Worm (Caenorhabditis elegans) whole organism, late embryonic: ENCODE results near the gene nac-2.
A peak's percentile ranks its signal among the peaks of the same experiment; 100 is the strongest.

ENCODE experiments used
- C38D4.7 ChIP-seq: fragments of 200-800 bp; sonication (Bioruptor generic); optimal IDR thresholded peaks from 2 replicates; lab custom pipeline; 2018; ENCODE audit warnings: mild to moderate bottlenecking, missing genetic modification characterization, moderate library complexity, missing compliant biosample characterization
- K02D7.2 ChIP-seq: sonication (generic microtip); optimal IDR thresholded peaks from 2 replicates; lab custom pipeline; 2017; ENCODE audit warnings: mild to moderate bottlenecking, missing genetic modification characterization, missing compliant biosample characterization
- K09A11.1 ChIP-seq: sonication (generic microtip); optimal IDR thresholded peaks from 2 replicates; lab custom pipeline; 2017; ENCODE audit warnings: antibody characterized with exemption, mild to moderate bottlenecking, missing genetic modification characterization, missing compliant biosample characterization; ENCODE audit not compliant: insufficient read depth
- ceh-18 ChIP-seq: sonication (generic microtip); optimal IDR thresholded peaks from 2 replicates; lab custom pipeline; 2016; ENCODE audit warnings: missing genetic modification characterization, missing compliant biosample characterization
- ceh-2 ChIP-seq: sonication (generic microtip); optimal IDR thresholded peaks from 2 replicates; lab custom pipeline; 2016; ENCODE audit warnings: missing genotype, missing genetic modification characterization, missing compliant biosample characterization
- ceh-22 ChIP-seq: sonication (generic microtip); optimal IDR thresholded peaks from 2 replicates; lab custom pipeline; 2017; ENCODE audit warnings: missing biosample characterization, missing genetic modification characterization
- ceh-30 ChIP-seq: fragments of 150-350 bp; optimal IDR thresholded peaks from 2 replicates; lab custom pipeline; 2014; ENCODE audit warnings: missing biosample characterization, missing genetic modification characterization
- ceh-34 ChIP-seq: sonication (generic microtip); optimal IDR thresholded peaks from 2 replicates; lab custom pipeline; 2016; ENCODE audit warnings: mild to moderate bottlenecking, missing genetic modification characterization, missing compliant biosample characterization
- ceh-45 ChIP-seq: fragments of 200-800 bp; sonication (Bioruptor generic); IDR thresholded peaks from 2 replicates; pipeline ENCODE4 v1.3.6; 2022; ENCODE audit warnings: missing genetic modification reagents, missing genetic modification characterization, missing compliant biosample characterization
- ceh-6 ChIP-seq: fragments of 200-800 bp; sonication (Bioruptor generic); optimal IDR thresholded peaks from 2 replicates; lab custom pipeline; 2018; ENCODE audit warnings: mild to moderate bottlenecking, missing genetic modification characterization, missing compliant biosample characterization
- ceh-9 ChIP-seq: sonication (generic microtip); optimal IDR thresholded peaks from 2 replicates; lab custom pipeline; 2016; ENCODE audit warnings: mild to moderate bottlenecking, missing genetic modification characterization, inconsistent platforms, missing compliant biosample characterization
- che-1 ChIP-seq: sonication (generic microtip); optimal IDR thresholded peaks from 2 replicates; lab custom pipeline; 2016; ENCODE audit warnings: mild to moderate bottlenecking, missing genetic modification characterization, missing compliant biosample characterization
- dmd-4 ChIP-seq: sonication (generic microtip); optimal IDR thresholded peaks from 2 replicates; lab custom pipeline; 2016; ENCODE audit warnings: borderline replicate concordance, missing genetic modification characterization, missing compliant biosample characterization
- dve-1 ChIP-seq: sonication (generic microtip); optimal IDR thresholded peaks from 2 replicates; lab custom pipeline; 2017; ENCODE audit warnings: antibody characterized with exemption, mild to moderate bottlenecking, missing genetic modification characterization, missing compliant biosample characterization
- elt-2 ChIP-seq: sonication (generic microtip); optimal IDR thresholded peaks from 2 replicates; lab custom pipeline; 2016; ENCODE audit warnings: missing genetic modification reagents, missing genetic modification characterization, missing compliant biosample characterization
- elt-4 ChIP-seq: sonication (generic microtip); optimal IDR thresholded peaks from 2 replicates; lab custom pipeline; 2016; ENCODE audit warnings: missing genetic modification characterization, missing compliant biosample characterization
- ets-4 ChIP-seq: sonication (generic microtip); optimal IDR thresholded peaks from 2 replicates; lab custom pipeline; 2016; ENCODE audit warnings: missing genetic modification characterization, missing compliant biosample characterization
- fax-1 ChIP-seq: sonication (generic microtip); optimal IDR thresholded peaks from 2 replicates; lab custom pipeline; 2016; ENCODE audit warnings: missing genotype, missing genetic modification characterization, missing compliant biosample characterization
- fkh-10 ChIP-seq: fragments of 150-350 bp; optimal IDR thresholded peaks from 2 replicates; lab custom pipeline; 2014; ENCODE audit warnings: missing biosample characterization, missing genetic modification reagents, missing genetic modification characterization
- fkh-6 ChIP-seq: sonication (generic microtip); optimal IDR thresholded peaks from 2 replicates; lab custom pipeline; 2016; ENCODE audit warnings: missing genetic modification characterization, missing compliant biosample characterization
- gmeb-2 ChIP-seq: sonication (generic microtip); optimal IDR thresholded peaks from 2 replicates; lab custom pipeline; 2016; ENCODE audit warnings: missing genetic modification characterization, inconsistent platforms, missing compliant biosample characterization
- hlh-13 ChIP-seq: fragments of 200-800 bp; sonication (Bioruptor generic); optimal IDR thresholded peaks from 2 replicates; lab custom pipeline; 2018; ENCODE audit warnings: mild to moderate bottlenecking, missing genetic modification characterization, missing compliant biosample characterization
- hlh-15 ChIP-seq: sonication (generic microtip); optimal IDR thresholded peaks from 2 replicates; lab custom pipeline; 2016; ENCODE audit warnings: missing genetic modification characterization, missing compliant biosample characterization
- hlh-8 ChIP-seq: sonication (generic microtip); optimal IDR thresholded peaks from 2 replicates; lab custom pipeline; 2016; ENCODE audit warnings: missing genotype, missing genetic modification characterization, missing compliant biosample characterization
- lim-6 ChIP-seq: sonication (generic microtip); optimal IDR thresholded peaks from 2 replicates; lab custom pipeline; 2016; ENCODE audit warnings: missing genetic modification characterization, missing compliant biosample characterization
- lin-11 ChIP-seq: fragments of 200-800 bp; sonication (Bioruptor generic); optimal IDR thresholded peaks from 2 replicates; lab custom pipeline; 2018; ENCODE audit warnings: mild to moderate bottlenecking, missing genetic modification characterization, missing compliant biosample characterization
- madf-2 ChIP-seq: sonication (generic microtip); optimal IDR thresholded peaks from 2 replicates; lab custom pipeline; 2017; ENCODE audit warnings: missing genetic modification characterization, missing compliant biosample characterization
- mec-3 ChIP-seq: sonication (generic microtip); optimal IDR thresholded peaks from 2 replicates; lab custom pipeline; 2016; ENCODE audit warnings: borderline replicate concordance, missing genetic modification characterization, missing compliant biosample characterization
- nfya-1 ChIP-seq: sonication (generic microtip); optimal IDR thresholded peaks from 2 replicates; lab custom pipeline; 2017; ENCODE audit warnings: missing genetic modification characterization, mild to moderate bottlenecking, missing compliant biosample characterization, antibody characterized with exemption, moderate library complexity
- npax-4 ChIP-seq: sonication (generic microtip); optimal IDR thresholded peaks from 2 replicates; lab custom pipeline; 2016; ENCODE audit warnings: missing genetic modification characterization, missing compliant biosample characterization
- odd-2 ChIP-seq: sonication (generic microtip); optimal IDR thresholded peaks from 2 replicates; lab custom pipeline; 2017; ENCODE audit warnings: antibody characterized with exemption, mild to moderate bottlenecking, missing genetic modification characterization, missing compliant biosample characterization
- pag-3 ChIP-seq: sonication (generic microtip); optimal IDR thresholded peaks from 2 replicates; lab custom pipeline; 2016; ENCODE audit warnings: missing compliant biosample characterization, missing genetic modification characterization, borderline replicate concordance
- pat-9 ChIP-seq: fragments of 200-800 bp; sonication (Bioruptor generic); optimal IDR thresholded peaks from 2 replicates; lab custom pipeline; 2018; ENCODE audit warnings: mild to moderate bottlenecking, missing genetic modification characterization, moderate library complexity, missing compliant biosample characterization
- pax-1 ChIP-seq: fragments of 150-350 bp; optimal IDR thresholded peaks from 2 replicates; lab custom pipeline; 2014; ENCODE audit warnings: missing biosample characterization, missing genetic modification characterization
- pha-2 ChIP-seq: sonication (generic microtip); optimal IDR thresholded peaks from 2 replicates; lab custom pipeline; 2017; ENCODE audit warnings: mild to moderate bottlenecking, missing genetic modification characterization, missing compliant biosample characterization
- pha-4 ChIP-seq: fragments of 150-350 bp; optimal IDR thresholded peaks from 2 replicates; lab custom pipeline; 2018; ENCODE audit warnings: missing biosample characterization, missing genetic modification reagents, missing genetic modification characterization
- pqm-1 ChIP-seq: sonication (generic microtip); optimal IDR thresholded peaks from 2 replicates; lab custom pipeline; 2016; ENCODE audit warnings: missing genetic modification characterization, missing compliant biosample characterization
- pros-1 ChIP-seq: fragments of 150-350 bp; optimal IDR thresholded peaks from 2 replicates; lab custom pipeline; 2014; ENCODE audit warnings: missing biosample characterization, missing genetic modification reagents, missing genetic modification characterization
- rnt-1 ChIP-seq: sonication (generic microtip); optimal IDR thresholded peaks from 2 replicates; lab custom pipeline; 2016; ENCODE audit warnings: missing genetic modification characterization, missing compliant biosample characterization
- sdc-2 ChIP-seq: sonication (generic microtip); optimal IDR thresholded peaks from 2 replicates; lab custom pipeline; 2016; ENCODE audit warnings: missing genotype, missing genetic modification characterization, missing compliant biosample characterization
- sox-2 ChIP-seq: fragments of 200-800 bp; sonication (Bioruptor generic); IDR thresholded peaks from 2 replicates; pipeline ENCODE4 v1.3.6; 2022; ENCODE audit warnings: missing genetic modification reagents, missing genetic modification characterization, missing compliant biosample characterization
- sox-4 ChIP-seq: sonication (generic microtip); optimal IDR thresholded peaks from 2 replicates; lab custom pipeline; 2017; ENCODE audit warnings: mild to moderate bottlenecking, missing genetic modification characterization, inconsistent platforms, missing compliant biosample characterization
- tbx-2 ChIP-seq: sonication (generic microtip); optimal IDR thresholded peaks from 2 replicates; lab custom pipeline; 2016; ENCODE audit warnings: missing genetic modification characterization, missing compliant biosample characterization
- tbx-7 ChIP-seq: sonication (generic microtip); optimal IDR thresholded peaks from 2 replicates; lab custom pipeline; 2016; ENCODE audit warnings: missing genotype, missing genetic modification characterization, missing compliant biosample characterization
- unc-42 ChIP-seq: sonication (generic microtip); optimal IDR thresholded peaks from 2 replicates; lab custom pipeline; 2016; ENCODE audit warnings: missing genotype, missing genetic modification characterization, missing compliant biosample characterization
- unc-55 ChIP-seq: sonication (generic microtip); optimal IDR thresholded peaks from 2 replicates; lab custom pipeline; 2017; ENCODE audit warnings: missing biosample characterization, missing genetic modification reagents, missing genetic modification characterization
- unc-86 ChIP-seq: sonication (generic microtip); optimal IDR thresholded peaks from 2 replicates; lab custom pipeline; 2016; ENCODE audit warnings: missing genetic modification characterization, missing compliant biosample characterization
- zip-5 ChIP-seq: sonication (generic microtip); optimal IDR thresholded peaks from 2 replicates; lab custom pipeline; 2016; ENCODE audit warnings: missing genetic modification characterization, missing compliant biosample characterization
- ztf-16 ChIP-seq: sonication (generic microtip); optimal IDR thresholded peaks from 2 replicates; lab custom pipeline; 2017; ENCODE audit warnings: missing genetic modification characterization, missing compliant biosample characterization

Gene nac-2

DNA sequence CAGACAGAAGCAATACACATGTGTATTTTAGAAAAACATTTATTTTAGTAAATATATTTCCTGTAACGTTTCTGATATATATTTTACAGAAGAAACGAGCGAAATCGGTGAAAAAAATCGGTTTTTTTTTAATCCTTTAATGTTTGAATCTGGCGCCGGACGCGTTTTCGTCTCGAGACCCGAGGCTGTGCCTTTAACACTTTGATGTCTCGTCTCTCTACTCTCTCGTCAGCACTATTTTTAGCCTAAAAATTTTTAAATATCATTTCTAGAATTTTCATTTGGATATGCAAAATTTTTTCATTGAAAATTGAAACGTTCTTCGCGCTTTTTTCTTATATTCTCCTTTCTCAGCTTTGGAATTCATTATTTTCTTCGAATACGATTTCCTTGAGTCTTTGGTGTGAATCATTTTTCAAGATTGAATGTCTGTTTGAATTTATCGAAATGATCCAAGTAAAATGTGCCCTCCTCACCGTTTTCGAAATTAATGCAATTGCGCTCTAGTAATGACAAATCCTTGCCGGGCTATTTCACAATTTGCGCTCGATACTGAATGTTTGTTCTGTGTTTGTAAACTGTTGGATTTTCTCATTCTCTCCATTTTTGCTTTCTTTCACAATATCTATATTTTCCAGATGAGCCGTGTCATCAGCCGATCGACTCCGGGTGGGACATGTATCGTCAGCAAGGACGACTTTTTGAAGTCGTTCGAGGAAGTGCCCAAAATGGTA, 11.5 kb upstream of the nac-2 start, which contains the start of gene cls-2:
TSS of gene cls-2 (plus strand) at position 635 of the 734 bp plus-strand sequence.
- TF ChIP-seq sdc-2 (tag; lab: Kevin White, UChicago) = no peak
- TF ChIP-seq unc-42 (tag; lab: Kevin White, UChicago) = peak; percentile 8
- TF ChIP-seq, all 69 proteins: peak for 1

DNA sequence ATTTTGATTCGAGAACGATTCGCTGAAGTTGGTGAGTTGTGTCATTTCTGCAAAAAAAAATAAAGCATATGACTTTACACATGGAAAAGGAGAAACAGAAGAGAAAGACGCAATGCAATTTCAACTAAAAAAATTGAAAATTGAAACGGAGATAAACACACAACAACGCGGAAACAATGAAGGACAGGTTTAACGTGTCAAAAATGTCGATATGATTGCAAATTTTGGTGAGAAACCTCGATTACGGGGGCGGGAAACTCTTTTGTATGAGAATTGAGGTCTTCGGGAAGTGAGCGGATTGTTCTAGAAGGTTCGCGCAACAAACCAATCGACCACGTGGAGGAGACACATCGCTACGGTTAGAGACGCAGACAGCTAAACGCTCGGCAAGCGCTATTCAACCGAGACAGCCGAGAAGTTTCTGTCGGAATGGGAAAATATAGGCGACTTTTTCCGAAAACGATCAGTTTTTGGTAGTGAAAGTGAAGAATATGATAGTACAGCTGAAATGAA, 10.7 kb upstream of the nac-2 start, which contains the start of gene R107.5:
TSS of gene R107.5 (minus strand) at position 51 of the 513 bp plus-strand sequence.
- no peak for TF ChIP-seq hlh-8 (tag; lab: Kevin White, UChicago)
- peak; percentile 29 for TF ChIP-seq elt-2 (tag; lab: Kevin White, UChicago)
- TF ChIP-seq ets-4 (tag; lab: Kevin White, UChicago) = peak; percentile 45
- no peak for TF ChIP-seq ceh-6 (GFP tag; lab: Kevin White, UChicago)
- TF ChIP-seq sox-4 (tag; lab: Kevin White, UChicago) = no peak
- no peak for TF ChIP-seq tbx-7
- TF ChIP-seq hlh-13 (GFP tag; lab: Kevin White, UChicago) = no peak
- TF ChIP-seq npax-4 (tag; lab: Kevin White, UChicago) = no peak
- TF ChIP-seq mec-3 (tag; lab: Kevin White, UChicago) = no peak
- peak; percentile 8 for TF ChIP-seq sdc-2 (tag; lab: Kevin White, UChicago)
- TF ChIP-seq pha-4 (tag; lab: Kevin White, UChicago) = no peak
- TF ChIP-seq fkh-6 (tag; lab: Kevin White, UChicago) = no peak
- peak; percentile 53 for TF ChIP-seq gmeb-2 (tag; lab: Kevin White, UChicago)
- no peak for TF ChIP-seq fax-1 (tag; lab: Kevin White, UChicago)
- TF ChIP-seq odd-2 (tag; lab: Kevin White, UChicago) = no peak
- TF ChIP-seq che-1 (tag; lab: Kevin White, UChicago) = no peak
- peak; percentile 94 for TF ChIP-seq nfya-1 (tag; lab: Kevin White, UChicago)
- peak; percentile 3 for TF ChIP-seq pros-1 (tag; lab: Kevin White, UChicago)
- no peak for TF ChIP-seq zip-5
- no peak for TF ChIP-seq C38D4.7 (GFP tag; lab: Kevin White, UChicago)
- TF ChIP-seq hlh-15 = no peak
- TF ChIP-seq pat-9 = no peak
- TF ChIP-seq madf-2 = peak; percentile 38
- TF ChIP-seq ceh-9 (tag; lab: Kevin White, UChicago) = no peak
- TF ChIP-seq sox-2 (GFP tag; lab: Robert Waterston, UW) = peak; percentile 58
- TF ChIP-seq ceh-18 (tag; lab: Kevin White, UChicago) = peak; percentile 81
- TF ChIP-seq pax-1 (tag; lab: Kevin White, UChicago) = peak; percentile 97
- peak; percentile 49 for TF ChIP-seq unc-42 (tag; lab: Kevin White, UChicago)
- TF ChIP-seq ceh-45 = no peak
- TF ChIP-seq tbx-2 = peak; percentile 90
- TF ChIP-seq K02D7.2 (tag; lab: Kevin White, UChicago) = peak; percentile 15
- TF ChIP-seq unc-55 (GFP tag; lab: Kevin White, UChicago) = peak; percentile 97
- TF ChIP-seq ceh-34 (tag; lab: Kevin White, UChicago) = peak; percentile 85
- peak; percentile 44 for TF ChIP-seq lim-6 (tag; lab: Kevin White, UChicago)
- TF ChIP-seq elt-4 (tag; lab: Kevin White, UChicago) = no peak
- no peak for TF ChIP-seq fkh-10
- TF ChIP-seq dve-1 (tag; lab: Kevin White, UChicago) = peak; percentile 31
- peak; percentile 42 for TF ChIP-seq ztf-16 (tag; lab: Kevin White, UChicago)
- peak; percentile 88 for TF ChIP-seq K09A11.1 (tag; lab: Kevin White, UChicago)
- TF ChIP-seq pqm-1 (tag; lab: Kevin White, UChicago) = no peak
- peak; percentile 91 for TF ChIP-seq ceh-30 (tag; lab: Kevin White, UChicago)
- peak; percentile 8 for TF ChIP-seq ceh-2 (tag; lab: Kevin White, UChicago)
- TF ChIP-seq ceh-22 (tag; lab: Kevin White, UChicago) = peak; percentile 30
- TF ChIP-seq pha-2 = peak; percentile 28
- TF ChIP-seq unc-86 (tag; lab: Kevin White, UChicago) = peak; percentile 57
- TF ChIP-seq rnt-1 = peak; percentile 93
- TF ChIP-seq lin-11 (tag; lab: Kevin White, UChicago) = no peak
- TF ChIP-seq pag-3 (tag; lab: Kevin White, UChicago) = no peak
- TF ChIP-seq dmd-4 = no peak
